Fruit fly (Drosophila melanogaster) whole organism, embryonic: ENCODE results near the gene dysf.
A peak's percentile ranks its signal among the peaks of the same experiment; 100 is the strongest.

ENCODE experiments used
- Aef1 ChIP-seq: fragments of 200-800 bp; sonication (Bioruptor generic); IDR thresholded peaks from 3 replicates; pipeline ENCODE4 v1.3.6; 2022; ENCODE audit warnings: missing biosample characterization, missing genetic modification characterization
- Bdp1 ChIP-seq: fragments of 200-800 bp; sonication (Bioruptor generic); optimal IDR thresholded peaks from 3 replicates; lab custom pipeline; 2016; ENCODE audit warnings: missing biosample characterization, missing genetic modification characterization
- CG11696 ChIP-seq: fragments of 200-800 bp; sonication (Bioruptor generic); IDR thresholded peaks from 2 replicates; pipeline ENCODE4 v1.3.6; 2022; ENCODE audit warnings: missing biosample characterization, missing genetic modification characterization
- CG12104 ChIP-seq: fragments of 200-800 bp; sonication (Bioruptor generic); optimal IDR thresholded peaks from 3 replicates; lab custom pipeline; 2016; ENCODE audit warnings: missing biosample characterization, missing genetic modification characterization
- CG12744 ChIP-seq: fragments of 200-800 bp; sonication (Bioruptor generic); optimal IDR thresholded peaks from 2 replicates; lab custom pipeline; 2016; ENCODE audit warnings: missing biosample characterization, missing genetic modification characterization
- CG14860 ChIP-seq: fragments of 200-800 bp; sonication (Bioruptor generic); IDR thresholded peaks from 3 replicates; pipeline ENCODE4 v1.3.6; 2022; ENCODE audit warnings: missing biosample characterization, missing genetic modification characterization; ENCODE audit not compliant: partially characterized antibody
- CG17361 ChIP-seq: fragments of 200-800 bp; sonication (Bioruptor generic); IDR thresholded peaks from 3 replicates; pipeline ENCODE4 v1.3.6; 2022; ENCODE audit warnings: missing biosample characterization, missing genetic modification characterization
- CG17385 ChIP-seq: fragments of 200-800 bp; sonication (Bioruptor generic); optimal IDR thresholded peaks from 3 replicates; lab custom pipeline; 2018; ENCODE audit warnings: missing biosample characterization, mild to moderate bottlenecking, missing genetic modification characterization
- CG18262 ChIP-seq: fragments of 200-800 bp; optimal IDR thresholded peaks from 3 replicates; lab custom pipeline; 2019; ENCODE audit warnings: missing biosample characterization, mild to moderate bottlenecking, missing genetic modification characterization, moderate library complexity
- CG34422 ChIP-seq: fragments of 200-800 bp; sonication (Bioruptor generic); IDR thresholded peaks from 3 replicates; pipeline ENCODE4 v1.3.6; 2022; ENCODE audit warnings: missing biosample characterization, missing genetic modification characterization
- CG4730 ChIP-seq: fragments of 200-800 bp; sonication (Bioruptor generic); IDR thresholded peaks from 2 replicates; pipeline ENCODE4 v1.3.6; 2022; ENCODE audit warnings: missing biosample characterization, missing genetic modification characterization
- CG6683 ChIP-seq: fragments of 200-800 bp; sonication (Bioruptor generic); optimal IDR thresholded peaks from 2 replicates; lab custom pipeline; 2017; ENCODE audit warnings: missing biosample characterization, mild to moderate bottlenecking, missing genetic modification characterization, missing genetic modification reagents
- CG7786 ChIP-seq: fragments of 200-800 bp; sonication (Bioruptor generic); optimal IDR thresholded peaks from 2 replicates; lab custom pipeline; 2016; ENCODE audit warnings: missing biosample characterization, missing genetic modification characterization
- CG7839 ChIP-seq: fragments of 200-800 bp; sonication (Bioruptor generic); optimal IDR thresholded peaks from 3 replicates; lab custom pipeline; 2018; ENCODE audit warnings: missing biosample characterization, mild to moderate bottlenecking, missing genetic modification characterization, moderate library complexity
- CG8765 ChIP-seq: fragments of 200-800 bp; sonication (Bioruptor generic); IDR thresholded peaks from 2 replicates; pipeline ENCODE4 v1.3.6; 2022; ENCODE audit warnings: missing biosample characterization, missing genetic modification characterization
- CG8944 ChIP-seq: fragments of 200-800 bp; sonication (Bioruptor generic); optimal IDR thresholded peaks from 3 replicates; lab custom pipeline; 2016; ENCODE audit warnings: missing biosample characterization, missing genetic modification characterization
- CG9932 ChIP-seq: fragments of 200-800 bp; sonication (Bioruptor generic); IDR thresholded peaks from 2 replicates; pipeline ENCODE4 v1.3.6; 2022; ENCODE audit warnings: missing biosample characterization, missing genetic modification characterization
- Dfd ChIP-seq, 2 experiments: fragments of >200 bp; optimal IDR thresholded peaks; 2 replicates each; lab custom pipeline; 2017; ENCODE audit warnings: missing biosample characterization in 2 of 2, missing genetic modification characterization in 2 of 2
- Dip2 ChIP-seq: fragments of 200-800 bp; sonication (Bioruptor generic); IDR thresholded peaks from 2 replicates; pipeline ENCODE4 v1.3.6; 2022; ENCODE audit warnings: missing biosample characterization, missing genetic modification characterization
- HmgZ ChIP-seq: fragments of 200-800 bp; sonication (Bioruptor generic); optimal IDR thresholded peaks from 2 replicates; lab custom pipeline; 2018; ENCODE audit warnings: missing biosample characterization, mild to moderate bottlenecking, missing genetic modification characterization
- Jarid2 ChIP-seq: fragments of 200-800 bp; sonication (Bioruptor generic); optimal IDR thresholded peaks from 3 replicates; lab custom pipeline; 2017; ENCODE audit warnings: mild to moderate bottlenecking, missing biosample characterization, missing genetic modification reagents, missing genetic modification characterization
- Mes4 ChIP-seq: fragments of 200-800 bp; sonication (Bioruptor generic); optimal IDR thresholded peaks from 2 replicates; lab custom pipeline; 2016; ENCODE audit warnings: missing biosample characterization, missing genetic modification characterization
- NFAT ChIP-seq: fragments of 200-800 bp; sonication (Bioruptor generic); IDR thresholded peaks from 2 replicates; pipeline ENCODE4 v1.3.6; 2022; ENCODE audit warnings: missing biosample characterization, missing genetic modification characterization
- Neu2 ChIP-seq: fragments of 200-800 bp; sonication (Bioruptor generic); optimal IDR thresholded peaks from 3 replicates; lab custom pipeline; 2016; ENCODE audit warnings: missing biosample characterization, missing genetic modification characterization, borderline replicate concordance
- Opbp ChIP-seq: fragments of 200-800 bp; sonication (Bioruptor generic); IDR thresholded peaks from 3 replicates; pipeline ENCODE4 v1.3.6; 2022; ENCODE audit warnings: missing biosample characterization, missing genetic modification characterization; ENCODE audit not compliant: partially characterized antibody
- Sox100B ChIP-seq: fragments of 200-800 bp; sonication (Bioruptor generic); optimal IDR thresholded peaks from 3 replicates; lab custom pipeline; 2018; ENCODE audit warnings: missing biosample characterization, mild to moderate bottlenecking, missing genetic modification characterization
- corto ChIP-seq: fragments of 200-800 bp; sonication (Bioruptor generic); optimal IDR thresholded peaks from 2 replicates; lab custom pipeline; 2016; ENCODE audit warnings: missing biosample characterization, mild to moderate bottlenecking, missing genetic modification characterization, moderate library complexity
- dmrt99B ChIP-seq: fragments of 200-800 bp; sonication (Bioruptor generic); optimal IDR thresholded peaks from 2 replicates; lab custom pipeline; 2018; ENCODE audit warnings: missing biosample characterization, mild to moderate bottlenecking, missing genetic modification characterization, moderate library complexity
- emc ChIP-seq: fragments of 200-800 bp; sonication (Bioruptor generic); optimal IDR thresholded peaks from 2 replicates; lab custom pipeline; 2016; ENCODE audit warnings: missing biosample characterization, missing genetic modification characterization
- ewg ChIP-seq: fragments of 200-800 bp; sonication (Bioruptor generic); optimal IDR thresholded peaks from 3 replicates; lab custom pipeline; 2017; ENCODE audit warnings: mild to moderate bottlenecking, missing biosample characterization, missing genetic modification reagents, missing genetic modification characterization
- fd64A ChIP-seq: fragments of 200-800 bp; sonication (Bioruptor generic); optimal IDR thresholded peaks from 3 replicates; lab custom pipeline; 2018; ENCODE audit warnings: missing biosample characterization, mild to moderate bottlenecking, missing genetic modification characterization
- grau ChIP-seq: fragments of 200-800 bp; optimal IDR thresholded peaks from 3 replicates; lab custom pipeline; 2019; ENCODE audit warnings: missing biosample characterization, mild to moderate bottlenecking, missing genetic modification characterization, moderate library complexity
- gt ChIP-seq: fragments of 200-800 bp; sonication (Bioruptor generic); IDR thresholded peaks from 2 replicates; pipeline ENCODE4 v1.3.6; 2022; ENCODE audit warnings: missing biosample characterization, missing genetic modification characterization
- jing ChIP-seq: fragments of 200-800 bp; sonication (Bioruptor generic); optimal IDR thresholded peaks from 2 replicates; lab custom pipeline; 2018; ENCODE audit warnings: missing biosample characterization, mild to moderate bottlenecking, missing genetic modification characterization
- lmd ChIP-seq: fragments of 200-800 bp; sonication (Bioruptor generic); IDR thresholded peaks from 2 replicates; pipeline ENCODE4 v1.3.6; 2022; ENCODE audit warnings: missing biosample characterization, missing genetic modification characterization
- nau ChIP-seq: fragments of 200-800 bp; sonication (Bioruptor generic); optimal IDR thresholded peaks from 3 replicates; lab custom pipeline; 2017; ENCODE audit warnings: missing biosample characterization, mild to moderate bottlenecking, missing genetic modification characterization, missing genetic modification reagents
- oc ChIP-seq: fragments of 200-800 bp; sonication (Bioruptor generic); optimal IDR thresholded peaks from 2 replicates; lab custom pipeline; 2018; ENCODE audit warnings: missing biosample characterization, mild to moderate bottlenecking, missing genetic modification characterization, moderate library complexity
- odd ChIP-seq: fragments of 200-800 bp; sonication (Bioruptor generic); optimal IDR thresholded peaks from 2 replicates; lab custom pipeline; 2017; ENCODE audit warnings: missing biosample characterization, mild to moderate bottlenecking, missing genetic modification characterization
- onecut ChIP-seq: fragments of 200-800 bp; sonication (Bioruptor generic); IDR thresholded peaks from 2 replicates; pipeline ENCODE4 v1.3.6; 2022; ENCODE audit warnings: missing biosample characterization, missing genetic modification characterization
- row ChIP-seq: fragments of 200-800 bp; sonication (Bioruptor generic); IDR thresholded peaks from 3 replicates; pipeline ENCODE4 v1.3.6; 2022; ENCODE audit warnings: missing biosample characterization, missing genetic modification characterization
- sens ChIP-seq: fragments of 200-800 bp; sonication (Bioruptor generic); peaks from one replicate; lab custom pipeline; 2016; ENCODE audit warnings: missing biosample characterization, missing genetic modification characterization
- seq ChIP-seq: fragments of 200-800 bp; sonication (Bioruptor generic); IDR thresholded peaks from 2 replicates; pipeline ENCODE4 v1.3.6; 2022; ENCODE audit warnings: missing biosample characterization, missing genetic modification characterization
- sima ChIP-seq: fragments of 200-800 bp; sonication (Bioruptor generic); optimal IDR thresholded peaks from 2 replicates; lab custom pipeline; 2016; ENCODE audit warnings: missing biosample characterization, missing genetic modification characterization
- sna ChIP-seq: fragments of 200-800 bp; sonication (Bioruptor generic); IDR thresholded peaks from 2 replicates; pipeline ENCODE4 v1.3.6; 2022; ENCODE audit warnings: missing biosample characterization, missing genetic modification characterization; ENCODE audit not compliant: partially characterized antibody
- tll ChIP-seq, 2 experiments: fragments of 200-800 bp in 1 of 2; fragments of >200 bp in 1 of 2; sonication (Bioruptor generic) in 1 of 2; optimal IDR thresholded peaks; 2 replicates each; lab custom pipeline; 2017 to 2019; ENCODE audit warnings: missing biosample characterization in 2 of 2, missing genetic modification characterization in 2 of 2, mild to moderate bottlenecking in 1 of 2, moderate library complexity in 1 of 2
- tup ChIP-seq: fragments of 200-800 bp; sonication (Bioruptor generic); optimal IDR thresholded peaks from 2 replicates; lab custom pipeline; 2016; ENCODE audit warnings: missing biosample characterization, mild to moderate bottlenecking, missing genetic modification characterization, moderate library complexity
- unpg ChIP-seq: fragments of 200-800 bp; sonication (Bioruptor generic); optimal IDR thresholded peaks from 3 replicates; lab custom pipeline; 2018; ENCODE audit warnings: missing biosample characterization, mild to moderate bottlenecking, missing genetic modification characterization, moderate library complexity
- zfh1 ChIP-seq: fragments of 200-800 bp; sonication (Bioruptor generic); IDR thresholded peaks from 3 replicates; pipeline ENCODE4 v1.3.6; 2022; ENCODE audit warnings: missing biosample characterization, missing genetic modification characterization
- zfh2 ChIP-seq: fragments of 200-800 bp; sonication (Bioruptor generic); optimal IDR thresholded peaks from 2 replicates; lab custom pipeline; 2016; ENCODE audit warnings: missing biosample characterization, missing genetic modification characterization

Gene dysf

DNA sequence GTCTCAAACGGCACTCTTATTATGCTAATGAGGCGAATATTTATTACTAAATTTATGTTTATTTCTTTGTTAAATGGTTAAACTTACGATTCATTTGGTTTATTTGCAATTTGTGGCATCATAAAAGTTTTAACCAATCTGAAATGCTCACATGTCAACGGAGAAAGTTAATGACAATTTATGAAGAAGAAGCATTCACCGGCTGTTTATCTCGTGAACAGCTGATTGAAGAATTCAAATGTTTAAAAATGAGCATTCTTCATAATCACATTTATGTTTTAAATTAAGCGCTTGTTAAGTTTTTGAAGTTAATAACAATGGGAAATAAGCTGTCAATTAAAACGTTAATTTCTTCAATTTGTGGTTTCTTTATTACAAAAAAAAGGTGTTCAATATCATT lies 40.4 kb downstream of the dysf start, which contains the start of the genes PIG-P and Tcs6 (continued):
- no peak for TF ChIP-seq dmrt99B (tag; lab: Kevin White, UChicago)
- TF ChIP-seq CG6683 (GFP tag; lab: Kevin White, UChicago) = no peak
- peak; percentile 26 for TF ChIP-seq sens (GFP tag; lab: Kevin White, UChicago)

DNA sequence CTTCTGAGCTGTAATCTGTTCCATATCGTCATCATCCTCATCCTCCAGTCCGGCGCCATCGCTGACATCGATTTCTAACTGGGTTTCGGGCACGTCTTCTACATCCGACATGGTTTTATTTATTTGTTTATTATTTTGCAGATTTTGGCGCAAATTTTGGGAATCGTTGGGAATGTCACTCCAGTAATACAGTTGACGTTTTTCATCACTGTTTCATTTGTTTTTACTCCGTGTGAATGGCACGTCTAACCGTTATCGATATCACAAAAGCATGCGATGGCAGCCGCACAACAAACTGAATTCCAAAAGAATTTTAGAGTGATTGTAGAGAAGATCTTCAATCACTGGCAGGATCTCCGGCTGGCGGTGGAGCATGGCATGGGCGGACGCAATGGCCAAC lies 42.1 kb downstream of the dysf start, which contains the start of the genes Sld5 and CG14543:
Gene Sld5, minus strand, starts transcription at position 167 of the 400 bp plus-strand sequence.
Gene CG14543, plus strand, starts transcription at position 250 of the 400 bp plus-strand sequence.
- TF ChIP-seq tll (GFP tag; optimal IDR thresholded peaks at IDR 0.05; lab: Kevin White, UChicago) = no peak
- 0 out of 3 replicates have a peak, but pooled peaks have one; percentile 18 for TF ChIP-seq row (GFP tag; lab: Robert Waterston, UW)
- no peak for TF ChIP-seq corto
- TF ChIP-seq fd64A (GFP tag; lab: Kevin White, UChicago) = no peak
- TF ChIP-seq ewg (GFP tag; lab: Kevin White, UChicago) = peak; percentile 10
- no peak for TF ChIP-seq nau (GFP tag; lab: Kevin White, UChicago)
- TF ChIP-seq Dip2 (GFP tag; lab: Robert Waterston, UW) = no peak
- no peak for TF ChIP-seq CG12744 (GFP tag; lab: Kevin White, UChicago)
- no peak for TF ChIP-seq oc (tag; lab: Kevin White, UChicago)
- no peak for TF ChIP-seq seq (GFP tag; lab: Robert Waterston, UW)
- TF ChIP-seq CG11696 (GFP tag; lab: Robert Waterston, UW) = no peak
- no peak for TF ChIP-seq unpg
- TF ChIP-seq CG9932 (GFP tag; lab: Robert Waterston, UW) = peak; percentile 37; the same call in 1 of the 2 replicates
- TF ChIP-seq emc (GFP tag; lab: Kevin White, UChicago) = no peak
- no peak for TF ChIP-seq jing (GFP tag; lab: Kevin White, UChicago)
- no peak for TF ChIP-seq CG7786 (GFP tag; lab: Kevin White, UChicago)
- TF ChIP-seq HmgZ = peak; percentile 38
- no peak for TF ChIP-seq CG4730 (GFP tag; lab: Robert Waterston, UW)
- TF ChIP-seq Neu2 (GFP tag; lab: Kevin White, UChicago) = no peak
- TF ChIP-seq zfh1 (GFP tag; lab: Robert Waterston, UW) = 0 out of 3 replicates have a peak, but pooled peaks have one; percentile 15
- no peak for TF ChIP-seq Sox100B (GFP tag; lab: Kevin White, UChicago)
- TF ChIP-seq CG14860 (GFP tag; lab: Robert Waterston, UW) = no peak
- TF ChIP-seq zfh2 (GFP tag; lab: Kevin White, UChicago) = peak; percentile 4
- TF ChIP-seq CG17385 (GFP tag; lab: Kevin White, UChicago) = peak; percentile 45
- TF ChIP-seq sima (GFP tag; lab: Kevin White, UChicago) = no peak
- TF ChIP-seq Aef1 (GFP tag; lab: Robert Waterston, UW) = no peak
- no peak for TF ChIP-seq Jarid2 (GFP tag; lab: Kevin White, UChicago)
- no peak for TF ChIP-seq Dfd (GFP tag; optimal IDR thresholded peaks at IDR 0.05; lab: Kevin White, UChicago)
- no peak for TF ChIP-seq CG12104 (GFP tag; lab: Kevin White, UChicago)
- TF ChIP-seq CG7839 (tag; lab: Kevin White, UChicago) = no peak
- no peak for TF ChIP-seq gt
- TF ChIP-seq sna (GFP tag; lab: Robert Waterston, UW) = no peak
- 0 out of 3 replicates have a peak, but pooled peaks have one; percentile 14 for TF ChIP-seq CG17361 (GFP tag; lab: Robert Waterston, UW)
- no peak for TF ChIP-seq onecut
- 0 out of 2 replicates have a peak, but pooled peaks have one; percentile 7 for TF ChIP-seq NFAT (GFP tag; lab: Robert Waterston, UW)
- no peak for TF ChIP-seq Bdp1
- TF ChIP-seq tup (GFP tag; lab: Kevin White, UChicago) = no peak
- TF ChIP-seq CG8765 (GFP tag; lab: Robert Waterston, UW) = no peak
- TF ChIP-seq Mes4 (GFP tag; lab: Kevin White, UChicago) = peak; percentile 12
- TF ChIP-seq Opbp (GFP tag; lab: Robert Waterston, UW) = no peak
- no peak for TF ChIP-seq CG8944
- no peak for TF ChIP-seq grau (tag; lab: Kevin White, UChicago)
- TF ChIP-seq lmd (GFP tag; lab: Robert Waterston, UW) = no peak
- no peak for TF ChIP-seq odd
- TF ChIP-seq CG18262 (tag; lab: Kevin White, UChicago) = no peak
- TF ChIP-seq CG34422 (GFP tag; lab: Robert Waterston, UW) = no peak
